Fruit fly (Drosophila melanogaster) whole organism, embryonic: ENCODE data around the gene N.
A peak's percentile ranks its signal among the peaks of the same experiment; 100 is the strongest.

Experiments used
- CG10147 ChIP-seq: fragments of 200-800 bp; sonication (Bioruptor generic); optimal IDR thresholded peaks from 2 replicates; lab custom pipeline; 2019; ENCODE audit warnings: missing biosample characterization, mild to moderate bottlenecking, missing genetic modification characterization, moderate library complexity
- CG10366 ChIP-seq: fragments of 200-800 bp; sonication (Bioruptor generic); IDR thresholded peaks from 2 replicates; pipeline ENCODE4 v1.3.6; 2022; ENCODE audit warnings: missing biosample characterization, missing genetic modification characterization
- CG10543 ChIP-seq: fragments of 200-800 bp; sonication (Bioruptor generic); optimal IDR thresholded peaks from 3 replicates; lab custom pipeline; 2017; ENCODE audit warnings: missing biosample characterization, mild to moderate bottlenecking, missing genetic modification characterization, moderate library complexity
- CG11696 ChIP-seq: fragments of 200-800 bp; sonication (Bioruptor generic); IDR thresholded peaks from 2 replicates; pipeline ENCODE4 v1.3.6; 2022; ENCODE audit warnings: missing biosample characterization, missing genetic modification characterization
- CG12071 ChIP-seq: fragments of 200-800 bp; sonication (Bioruptor generic); optimal IDR thresholded peaks from 3 replicates; lab custom pipeline; 2018; ENCODE audit warnings: missing biosample characterization, mild to moderate bottlenecking, missing genetic modification characterization
- CG12659 ChIP-seq: fragments of 200-800 bp; sonication (Bioruptor generic); optimal IDR thresholded peaks from 3 replicates; lab custom pipeline; 2017; ENCODE audit warnings: mild to moderate bottlenecking, missing biosample characterization, missing genetic modification reagents, missing genetic modification characterization
- CG13123 ChIP-seq: fragments of 200-800 bp; sonication (Bioruptor generic); optimal IDR thresholded peaks from 2 replicates; lab custom pipeline; 2016; ENCODE audit warnings: missing biosample characterization, missing genetic modification characterization
- CG15601 ChIP-seq: fragments of 200-800 bp; sonication (Bioruptor generic); optimal IDR thresholded peaks from 3 replicates; lab custom pipeline; 2019; ENCODE audit warnings: missing biosample characterization, mild to moderate bottlenecking, missing genetic modification characterization, moderate library complexity
- CG1647 ChIP-seq: fragments of 200-800 bp; sonication (Bioruptor generic); optimal IDR thresholded peaks from 3 replicates; lab custom pipeline; 2016; ENCODE audit warnings: missing biosample characterization, missing genetic modification characterization
- CG16779 ChIP-seq: fragments of 200-800 bp; sonication (Bioruptor generic); IDR thresholded peaks from 2 replicates; pipeline ENCODE4 v1.3.6; 2022; ENCODE audit warnings: missing biosample characterization, missing genetic modification characterization
- CG17802 ChIP-seq: fragments of 200-800 bp; sonication (Bioruptor generic); optimal IDR thresholded peaks from 2 replicates; lab custom pipeline; 2018; ENCODE audit warnings: missing biosample characterization, mild to moderate bottlenecking, missing genetic modification characterization, moderate library complexity
- CG18262 ChIP-seq: fragments of 200-800 bp; optimal IDR thresholded peaks from 3 replicates; lab custom pipeline; 2019; ENCODE audit warnings: missing biosample characterization, mild to moderate bottlenecking, missing genetic modification characterization, moderate library complexity
- CG1832 ChIP-seq: fragments of 200-800 bp; sonication (Bioruptor generic); optimal IDR thresholded peaks from 2 replicates; lab custom pipeline; 2017; ENCODE audit warnings: missing biosample characterization, mild to moderate bottlenecking, missing genetic modification characterization, inconsistent platforms
- CG2129 ChIP-seq: fragments of 200-800 bp; sonication (Bioruptor generic); IDR thresholded peaks from 2 replicates; pipeline ENCODE4 v1.3.6; 2022; ENCODE audit warnings: missing biosample characterization, missing genetic modification characterization; ENCODE audit not compliant: partially characterized antibody
- CG43689 ChIP-seq: fragments of 200-800 bp; sonication (Bioruptor generic); IDR thresholded peaks from 2 replicates; pipeline ENCODE4 v1.3.6; 2022; ENCODE audit warnings: missing biosample characterization, missing genetic modification characterization
- CG4617 ChIP-seq: fragments of 200-800 bp; sonication (Bioruptor generic); optimal IDR thresholded peaks from 3 replicates; lab custom pipeline; 2016; ENCODE audit warnings: missing biosample characterization, missing genetic modification characterization, borderline replicate concordance
- CG5180 ChIP-seq: fragments of 200-800 bp; sonication (Bioruptor generic); optimal IDR thresholded peaks from 3 replicates; lab custom pipeline; 2017; ENCODE audit warnings: missing biosample characterization, missing genetic modification characterization, mild to moderate bottlenecking, moderate library complexity, missing genetic modification reagents
- CG6791 ChIP-seq: fragments of 200-800 bp; sonication (Bioruptor generic); IDR thresholded peaks from 3 replicates; pipeline ENCODE4 v1.3.6; 2022; ENCODE audit warnings: missing biosample characterization, missing genetic modification characterization; ENCODE audit not compliant: partially characterized antibody
- CG9727 ChIP-seq: fragments of 200-800 bp; sonication (Bioruptor generic); optimal IDR thresholded peaks from 3 replicates; lab custom pipeline; 2017; ENCODE audit warnings: missing biosample characterization, mild to moderate bottlenecking, missing genetic modification characterization
- Dll ChIP-seq: fragments of 200-800 bp; sonication (Bioruptor generic); IDR thresholded peaks from 4 replicates; pipeline ENCODE4 v1.3.6; 2022; ENCODE audit warnings: missing biosample characterization, missing genetic modification characterization; ENCODE audit not compliant: partially characterized antibody
- Elba2 ChIP-seq: fragments of 200-800 bp; sonication (Bioruptor generic); optimal IDR thresholded peaks from 3 replicates; lab custom pipeline; 2016; ENCODE audit warnings: missing biosample characterization, missing genetic modification characterization
- Ets97D ChIP-seq: fragments of 200-800 bp; sonication (Bioruptor generic); optimal IDR thresholded peaks from 3 replicates; lab custom pipeline; 2016; ENCODE audit warnings: missing biosample characterization, missing genetic modification characterization
- HHEX ChIP-seq: fragments of 200-800 bp; sonication (Bioruptor generic); optimal IDR thresholded peaks from 3 replicates; lab custom pipeline; 2017; ENCODE audit warnings: missing biosample characterization, mild to moderate bottlenecking, missing genetic modification characterization, missing genetic modification reagents
- HLH3B ChIP-seq: fragments of 200-800 bp; sonication (Bioruptor generic); IDR thresholded peaks from 2 replicates; pipeline ENCODE4 v1.3.6; 2022; ENCODE audit warnings: missing biosample characterization, missing genetic modification characterization
- HLH54F ChIP-seq: fragments of 200-800 bp; sonication (Bioruptor generic); optimal IDR thresholded peaks from 3 replicates; lab custom pipeline; 2016; ENCODE audit warnings: missing biosample characterization, missing genetic modification characterization
- Hand ChIP-seq: fragments of 200-800 bp; sonication (Bioruptor generic); optimal IDR thresholded peaks from 2 replicates; lab custom pipeline; 2017; ENCODE audit warnings: mild to moderate bottlenecking, missing biosample characterization, missing genetic modification reagents, missing genetic modification characterization
- HmgD ChIP-seq: fragments of 200-800 bp; sonication (Bioruptor generic); optimal IDR thresholded peaks from 3 replicates; lab custom pipeline; 2016; ENCODE audit warnings: missing biosample characterization, missing genetic modification characterization
- Kr ChIP-seq: fragments of 200-800 bp; sonication (Bioruptor generic); optimal IDR thresholded peaks from 2 replicates; lab custom pipeline; 2017; ENCODE audit warnings: missing biosample characterization, mild to moderate bottlenecking, missing genetic modification characterization
- Max ChIP-seq: fragments of 200-800 bp; sonication (Bioruptor generic); optimal IDR thresholded peaks from 2 replicates; lab custom pipeline; 2016; ENCODE audit warnings: missing biosample characterization, mild to moderate bottlenecking, missing genetic modification characterization
- Nf-YA ChIP-seq: fragments of 200-800 bp; sonication (Bioruptor generic); IDR thresholded peaks from 2 replicates; pipeline ENCODE4 v1.3.6; 2022; ENCODE audit warnings: missing biosample characterization, missing genetic modification characterization
- Side ChIP-seq: fragments of 200-800 bp; sonication (Bioruptor generic); optimal IDR thresholded peaks from 2 replicates; lab custom pipeline; 2016; ENCODE audit warnings: missing biosample characterization, missing genetic modification characterization
- Xbp1 ChIP-seq: fragments of 200-800 bp; sonication (Bioruptor generic); optimal IDR thresholded peaks from 3 replicates; lab custom pipeline; 2016; ENCODE audit warnings: missing biosample characterization, mild to moderate bottlenecking, missing genetic modification characterization
- bab2 ChIP-seq: fragments of 200-800 bp; sonication (Bioruptor generic); optimal IDR thresholded peaks from 2 replicates; lab custom pipeline; 2016; ENCODE audit warnings: missing biosample characterization, missing genetic modification characterization
- cad ChIP-seq: fragments of >200 bp; optimal IDR thresholded peaks from 2 replicates; lab custom pipeline; 2017; ENCODE audit warnings: missing biosample characterization, missing genetic modification characterization
- cato ChIP-seq: fragments of 200-800 bp; sonication (Bioruptor generic); optimal IDR thresholded peaks from 2 replicates; lab custom pipeline; 2016; ENCODE audit warnings: missing biosample characterization, missing genetic modification characterization, borderline replicate concordance
- cg ChIP-seq: fragments of 200-800 bp; sonication (Bioruptor generic); optimal IDR thresholded peaks from 3 replicates; lab custom pipeline; 2019; ENCODE audit warnings: missing biosample characterization, mild to moderate bottlenecking, missing genetic modification characterization, moderate library complexity
- crp ChIP-seq, 2 experiments: fragments of 200-800 bp; sonication (Bioruptor generic); optimal IDR thresholded peaks; 2 replicates in 1 of 2; 3 replicates in 1 of 2; lab custom pipeline; 2017; ENCODE audit warnings: missing biosample characterization in 2 of 2, missing genetic modification characterization in 2 of 2, mild to moderate bottlenecking in 1 of 2, moderate library complexity in 1 of 2
- dmrt99B ChIP-seq: fragments of 200-800 bp; sonication (Bioruptor generic); optimal IDR thresholded peaks from 2 replicates; lab custom pipeline; 2018; ENCODE audit warnings: missing biosample characterization, mild to moderate bottlenecking, missing genetic modification characterization, moderate library complexity
- exex ChIP-seq: fragments of 200-800 bp; sonication (Bioruptor generic); optimal IDR thresholded peaks from 4 replicates; lab custom pipeline; 2018; ENCODE audit warnings: missing biosample characterization, mild to moderate bottlenecking, missing genetic modification characterization, moderate library complexity
- fd3F ChIP-seq: fragments of 200-800 bp; sonication (Bioruptor generic); optimal IDR thresholded peaks from 2 replicates; lab custom pipeline; 2018; ENCODE audit warnings: missing biosample characterization, mild to moderate bottlenecking, missing genetic modification characterization, moderate library complexity
- grau ChIP-seq: fragments of 200-800 bp; optimal IDR thresholded peaks from 3 replicates; lab custom pipeline; 2019; ENCODE audit warnings: missing biosample characterization, mild to moderate bottlenecking, missing genetic modification characterization, moderate library complexity
- lov ChIP-seq, 2 experiments: fragments of 200-800 bp in 1 of 2; fragments of >200 bp in 1 of 2; sonication (Bioruptor generic) in 1 of 2; IDR thresholded peaks in 1 of 2; optimal IDR thresholded peaks in 1 of 2; 2 replicates in 1 of 2; 3 replicates in 1 of 2; pipeline versions ENCODE4 v1.3.6 to Lab custom; 2017 to 2022; ENCODE audit warnings: missing biosample characterization in 1 of 2, missing genetic modification characterization in 1 of 2
- nmo ChIP-seq: fragments of 200-800 bp; sonication (Bioruptor generic); optimal IDR thresholded peaks from 2 replicates; lab custom pipeline; 2018; ENCODE audit warnings: missing biosample characterization, mild to moderate bottlenecking, missing genetic modification characterization, moderate library complexity
- pum ChIP-seq: fragments of 200-800 bp; sonication (Bioruptor generic); optimal IDR thresholded peaks from 2 replicates; lab custom pipeline; 2016; ENCODE audit warnings: missing biosample characterization, missing genetic modification characterization
- schlank ChIP-seq: fragments of 200-800 bp; sonication (Bioruptor generic); optimal IDR thresholded peaks from 2 replicates; lab custom pipeline; 2018; ENCODE audit warnings: missing biosample characterization, mild to moderate bottlenecking, missing genetic modification characterization
- sens ChIP-seq: fragments of 200-800 bp; sonication (Bioruptor generic); peaks from one replicate; lab custom pipeline; 2016; ENCODE audit warnings: missing biosample characterization, missing genetic modification characterization
- shn ChIP-seq: fragments of 200-800 bp; sonication (Bioruptor generic); optimal IDR thresholded peaks from 3 replicates; lab custom pipeline; 2016; ENCODE audit warnings: missing biosample characterization, missing genetic modification characterization
- zen2 ChIP-seq: fragments of 200-800 bp; sonication (Bioruptor generic); IDR thresholded peaks from 3 replicates; pipeline ENCODE4 v1.3.6; 2022; ENCODE audit warnings: missing biosample characterization, missing genetic modification characterization; ENCODE audit not compliant: partially characterized antibody

Gene N

DNA sequence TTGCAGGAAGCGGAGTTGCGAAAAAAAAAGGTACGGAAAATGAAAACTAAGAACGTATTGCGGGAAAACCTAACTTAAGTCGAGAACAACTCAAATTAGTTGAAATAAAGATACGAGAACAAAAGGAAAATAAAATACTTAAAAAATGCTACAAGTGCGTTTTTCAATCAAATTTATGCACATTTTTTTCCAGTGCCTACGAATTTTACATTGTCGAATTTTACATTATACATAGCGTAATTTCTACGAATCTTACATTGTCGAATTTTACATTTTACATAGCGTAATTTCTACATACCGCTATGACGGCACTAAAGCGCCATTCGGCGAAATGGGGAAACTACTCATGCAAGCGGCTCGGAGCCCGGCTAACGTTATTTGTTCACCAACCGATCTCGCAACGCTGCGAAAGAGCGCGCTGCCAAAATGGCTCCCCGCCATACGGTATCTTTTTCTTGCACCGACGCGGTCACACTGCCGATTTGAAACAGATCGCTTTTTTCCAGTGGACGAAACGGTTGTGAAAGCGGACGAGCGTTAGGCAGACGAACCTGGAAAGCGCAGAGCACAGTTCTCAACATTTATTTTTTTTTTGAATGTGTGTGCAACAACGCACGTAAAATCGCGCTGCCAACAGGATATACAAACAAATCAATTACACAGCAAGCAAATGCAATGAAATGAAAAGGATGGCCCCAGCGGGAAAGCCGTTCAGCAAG is at the start of gene N (continued):
- TF ChIP-seq exex (tag; lab: Kevin White, UChicago) (no peak), pum (peak; percentile 16), schlank (tag; lab: Kevin White, UChicago) (no peak), Kr (GFP tag; lab: Kevin White, UChicago) (peak; percentile 16), CG1647 (GFP tag; lab: Kevin White, UChicago) (peak; percentile 49), grau (tag; lab: Kevin White, UChicago) (peak; percentile 51), HmgD (GFP tag; lab: Kevin White, UChicago) (peak; percentile 61), Dll (GFP tag; lab: Robert Waterston, UW) (no peak), CG16779 (no peak), cato (GFP tag; lab: Kevin White, UChicago) (no peak), CG10543 (GFP tag; lab: Kevin White, UChicago) (peak; percentile 3), HLH3B (GFP tag; lab: Robert Waterston, UW) (no peak), Xbp1 (GFP tag; lab: Kevin White, UChicago) (peak; percentile 49), Hand (GFP tag; lab: Kevin White, UChicago) (no peak), crp (GFP tag; optimal IDR thresholded peaks at IDR 0.05; lab: Kevin White, UChicago) (no peak), lov (optimal IDR thresholded peaks at IDR 0.05; lab: Kevin White, UChicago) (no peak), lov (GFP tag; IDR thresholded peaks at IDR 0.05; lab: Robert Waterston, UW) (0 out of 3 replicates have a peak, but pooled peaks have one; percentile 62), Nf-YA (GFP tag; lab: Robert Waterston, UW) (no peak), CG6791 (GFP tag; lab: Robert Waterston, UW) (peak; percentile 73; the same call in 2 of the 3 replicates), HLH54F (GFP tag; lab: Kevin White, UChicago) (peak; percentile 6), dmrt99B (tag; lab: Kevin White, UChicago) (peak; percentile 39), CG43689 (GFP tag; lab: Robert Waterston, UW) (no peak), shn (GFP tag; lab: Kevin White, UChicago) (no peak), sens (GFP tag; lab: Kevin White, UChicago) (peak; percentile 88), CG18262 (tag; lab: Kevin White, UChicago) (peak; percentile 55), Max (no peak), CG12071 (GFP tag; lab: Kevin White, UChicago) (no peak), cad (GFP tag; lab: Kevin White, UChicago) (peak; percentile 8), CG12659 (GFP tag; lab: Kevin White, UChicago) (peak; percentile 37), fd3F (GFP tag; lab: Kevin White, UChicago) (no peak), Side (GFP tag; lab: Kevin White, UChicago) (peak; percentile 44), Elba2 (GFP tag; lab: Kevin White, UChicago) (no peak), CG10147 (GFP tag; lab: Kevin White, UChicago) (no peak), cg (GFP tag; lab: Kevin White, UChicago) (peak; percentile 29), nmo (GFP tag; lab: Kevin White, UChicago) (peak; percentile 51), CG9727 (GFP tag; lab: Kevin White, UChicago) (peak; percentile 1), Ets97D (peak; percentile 88), CG4617 (peak; percentile 2), CG13123 (GFP tag; lab: Kevin White, UChicago) (peak; percentile 10), HHEX (GFP tag; lab: Kevin White, UChicago) (no peak), bab2 (GFP tag; lab: Kevin White, UChicago) (peak; percentile 66), CG15601 (peak; percentile 33), CG11696 (GFP tag; lab: Robert Waterston, UW) (0 out of 2 replicates have a peak, but pooled peaks have one; percentile 29), CG2129 (GFP tag; lab: Robert Waterston, UW) (no peak), CG1832 (GFP tag; lab: Kevin White, UChicago) (no peak), CG5180 (GFP tag; lab: Kevin White, UChicago) (no peak), CG10366 (GFP tag; lab: Robert Waterston, UW) (peak; percentile 45; the same call in 1 of the 2 replicates), CG17802 (tag; lab: Kevin White, UChicago) (no peak), zen2 (GFP tag; lab: Robert Waterston, UW) (no peak)
